Worm (Caenorhabditis elegans) whole organism, young adult: ENCODE measurements around the gene Y38F1A.4.

Experiments
- B0019.2 ChIP-seq: fragments of 200-800 bp; sonication (Bioruptor generic); conservative IDR thresholded peaks from 2 replicates; pipeline ENCODE4 v1.3.6; 2022; ENCODE audit warnings: missing genetic modification reagents, missing genetic modification characterization, missing compliant biosample characterization
- B0336.3 ChIP-seq: fragments of 200-800 bp; sonication (Bioruptor generic); IDR thresholded peaks from 2 replicates; pipeline ENCODE4 v1.3.6; 2022; ENCODE audit warnings: missing genetic modification characterization, missing compliant biosample characterization
- D2030.7 ChIP-seq: fragments of 200-800 bp; sonication (Bioruptor generic); IDR thresholded peaks from 2 replicates; pipeline ENCODE4 v1.3.6; 2022; ENCODE audit warnings: missing genetic modification reagents, missing genetic modification characterization, missing compliant biosample characterization
- F10E7.11 ChIP-seq: sonication (generic microtip); optimal IDR thresholded peaks from 2 replicates; lab custom pipeline; 2017; ENCODE audit warnings: mild to moderate bottlenecking, missing genetic modification characterization, moderate library complexity, missing compliant biosample characterization
- F39B2.1 ChIP-seq: fragments of 200-800 bp; sonication (Bioruptor generic); IDR thresholded peaks from 2 replicates; pipeline ENCODE4 v1.3.6; 2022; ENCODE audit warnings: missing genetic modification reagents, missing genetic modification characterization, missing compliant biosample characterization
- F49E8.2 ChIP-seq: sonication (generic microtip); optimal IDR thresholded peaks from 3 replicates; lab custom pipeline; 2017; ENCODE audit warnings: missing genetic modification characterization, mild to moderate bottlenecking, missing compliant biosample characterization, antibody characterized with exemption, moderate library complexity; ENCODE audit not compliant: insufficient read depth
- F57C9.4 ChIP-seq: sonication (generic microtip); optimal IDR thresholded peaks from 2 replicates; lab custom pipeline; 2017; ENCODE audit warnings: mild to moderate bottlenecking, missing genetic modification characterization, missing compliant biosample characterization
- K12H6.12 ChIP-seq: fragments of 200-800 bp; sonication (Bioruptor generic); optimal IDR thresholded peaks from 2 replicates; lab custom pipeline; 2018; ENCODE audit warnings: mild to moderate bottlenecking, missing genetic modification characterization, missing compliant biosample characterization
- Y53F4B.3 ChIP-seq: fragments of 200-800 bp; sonication (Bioruptor generic); IDR thresholded peaks from 2 replicates; pipeline ENCODE4 v1.3.6; 2022; ENCODE audit warnings: missing genetic modification reagents, missing genetic modification characterization, missing compliant biosample characterization
- Y79H2A.3 ChIP-seq: fragments of 200-800 bp; sonication (Bioruptor generic); conservative IDR thresholded peaks from 2 replicates; pipeline ENCODE4 v1.3.6; 2022; ENCODE audit warnings: missing genetic modification reagents, missing genetic modification characterization, missing compliant biosample characterization
- Y95B8A.8 ChIP-seq: fragments of 200-800 bp; sonication (Bioruptor generic); IDR thresholded peaks from 2 replicates; pipeline ENCODE4 v1.3.6; 2022; ENCODE audit warnings: missing genetic modification reagents, missing genetic modification characterization, missing compliant biosample characterization
- akir-1 ChIP-seq: fragments of 200-800 bp; sonication (Bioruptor generic); optimal IDR thresholded peaks from 2 replicates; lab custom pipeline; 2018; ENCODE audit warnings: mild to moderate bottlenecking, missing genetic modification characterization, moderate library complexity, missing compliant biosample characterization
- aptf-2 ChIP-seq: fragments of 200-800 bp; sonication (Bioruptor generic); conservative IDR thresholded peaks from 2 replicates; pipeline ENCODE4 v1.3.6; 2022; ENCODE audit warnings: missing genetic modification reagents, missing genetic modification characterization, missing compliant biosample characterization
- bed-1 ChIP-seq: fragments of 200-800 bp; sonication (Bioruptor generic); IDR thresholded peaks from 2 replicates; pipeline ENCODE4 v1.3.6; 2022; ENCODE audit warnings: missing genetic modification reagents, missing genetic modification characterization, missing compliant biosample characterization
- bed-2 ChIP-seq: fragments of 200-800 bp; sonication (Bioruptor generic); IDR thresholded peaks from 2 replicates; pipeline ENCODE4 v1.3.6; 2022; ENCODE audit warnings: missing genetic modification reagents, missing genetic modification characterization, missing compliant biosample characterization
- ceh-40 ChIP-seq: fragments of 200-800 bp; sonication (Bioruptor generic); IDR thresholded peaks from 2 replicates; pipeline ENCODE4 v1.3.6; 2022; ENCODE audit warnings: missing genetic modification characterization, missing compliant biosample characterization
- ceh-79 ChIP-seq: sonication (generic microtip); optimal IDR thresholded peaks from 2 replicates; lab custom pipeline; 2017; ENCODE audit warnings: mild to moderate bottlenecking, missing genetic modification characterization, missing compliant biosample characterization
- chd-7 ChIP-seq: sonication (generic microtip); optimal IDR thresholded peaks from 2 replicates; lab custom pipeline; 2016; ENCODE audit warnings: mild to moderate bottlenecking, missing genetic modification characterization, moderate library complexity, missing compliant biosample characterization
- die-1 ChIP-seq: sonication (generic microtip); optimal IDR thresholded peaks from 2 replicates; lab custom pipeline; 2016; ENCODE audit warnings: missing genotype, mild to moderate bottlenecking, missing genetic modification characterization, missing compliant biosample characterization
- dpl-1 ChIP-seq: fragments of 150-350 bp; optimal IDR thresholded peaks from 2 replicates; lab custom pipeline; 2014; ENCODE audit warnings: missing biosample characterization, missing genetic modification reagents, missing genetic modification characterization
- him-1 ChIP-seq: sonication (generic microtip); optimal IDR thresholded peaks from 2 replicates; lab custom pipeline; 2016; ENCODE audit warnings: missing genotype, missing genetic modification reagents, missing genetic modification characterization, missing compliant biosample characterization
- hlh-26 ChIP-seq: fragments of 200-800 bp; sonication (Bioruptor generic); conservative IDR thresholded peaks from 2 replicates; pipeline ENCODE4 v1.3.6; 2022; ENCODE audit warnings: missing genetic modification reagents, missing genetic modification characterization, missing compliant biosample characterization
- hsf-1 ChIP-seq: fragments of 200-800 bp; sonication (Bioruptor generic); IDR thresholded peaks from 2 replicates; pipeline ENCODE4 v1.3.6; 2022; ENCODE audit warnings: missing genetic modification reagents, missing genetic modification characterization, missing compliant biosample characterization
- let-607 ChIP-seq, 2 experiments: fragments of 200-800 bp in 1 of 2; sonication (Bioruptor generic) in 1 of 2; sonication (generic microtip) in 1 of 2; optimal IDR thresholded peaks; 2 replicates each; lab custom pipeline; 2016 to 2018; ENCODE audit warnings: mild to moderate bottlenecking in 2 of 2, missing compliant biosample characterization in 2 of 2, missing genetic modification characterization in 2 of 2, moderate library complexity in 2 of 2, missing genotype in 1 of 2
- lin-26 ChIP-seq: fragments of 200-800 bp; sonication (Bioruptor generic); IDR thresholded peaks from 2 replicates; pipeline ENCODE4 v1.3.6; 2022; ENCODE audit warnings: missing genetic modification reagents, missing genetic modification characterization, missing compliant biosample characterization
- lin-35 ChIP-seq, 3 experiments: fragments of 150-350 bp in 2 of 3; sonication (generic microtip) in 1 of 3; optimal IDR thresholded peaks; 2 replicates each; lab custom pipeline; 2014 to 2018; ENCODE audit warnings: missing biosample characterization in 3 of 3, missing genetic modification characterization in 3 of 3, missing genetic modification reagents in 3 of 3
- lir-1 ChIP-seq: fragments of 200-800 bp; sonication (Bioruptor generic); conservative IDR thresholded peaks from 2 replicates; pipeline ENCODE4 v1.3.6; 2022; ENCODE audit warnings: missing genetic modification reagents, missing genetic modification characterization, missing compliant biosample characterization
- madf-6 ChIP-seq: fragments of 200-800 bp; sonication (Bioruptor generic); IDR thresholded peaks from 2 replicates; pipeline ENCODE4 v1.3.6; 2022; ENCODE audit warnings: missing genetic modification reagents, missing genetic modification characterization, missing compliant biosample characterization
- mes-4 ChIP-seq: sonication (generic microtip); optimal IDR thresholded peaks from 2 replicates; lab custom pipeline; 2016; ENCODE audit warnings: missing genotype, missing genetic modification characterization, missing compliant biosample characterization
- nhr-80 ChIP-seq: sonication (generic microtip); optimal IDR thresholded peaks from 2 replicates; lab custom pipeline; 2016; ENCODE audit warnings: missing genetic modification characterization, missing compliant biosample characterization
- pbrm-1 ChIP-seq: fragments of 200-800 bp; sonication (Bioruptor generic); IDR thresholded peaks from 2 replicates; pipeline ENCODE4 v1.3.6; 2022; ENCODE audit warnings: missing genetic modification reagents, missing genetic modification characterization, missing compliant biosample characterization
- rpc-1 ChIP-seq, 2 experiments: fragments of 150-350 bp in 1 of 2; sonication (generic microtip) in 1 of 2; optimal IDR thresholded peaks; 2 replicates each; lab custom pipeline; 2014 to 2018; ENCODE audit warnings: missing biosample characterization in 1 of 2, missing genetic modification characterization in 1 of 2, missing genetic modification reagents in 1 of 2, missing genotype in 1 of 2
- sdz-38 ChIP-seq: sonication (generic microtip); optimal IDR thresholded peaks from 2 replicates; lab custom pipeline; 2016; ENCODE audit warnings: missing genotype, missing genetic modification characterization, missing compliant biosample characterization
- snpc-3.4 ChIP-seq: sonication (generic microtip); optimal IDR thresholded peaks from 2 replicates; lab custom pipeline; 2017; ENCODE audit warnings: missing genetic modification characterization, mild to moderate bottlenecking, missing compliant biosample characterization, antibody characterized with exemption, moderate library complexity, missing genotype, missing genetic modification reagents
- somi-1 ChIP-seq: fragments of 200-800 bp; sonication (Bioruptor generic); optimal IDR thresholded peaks from 2 replicates; lab custom pipeline; 2018; ENCODE audit warnings: mild to moderate bottlenecking, missing genetic modification characterization, missing compliant biosample characterization
- sptf-2 ChIP-seq: fragments of 200-800 bp; sonication (Bioruptor generic); optimal IDR thresholded peaks from 2 replicates; lab custom pipeline; 2018; ENCODE audit warnings: mild to moderate bottlenecking, missing genetic modification characterization, missing compliant biosample characterization
- tlf-1 ChIP-seq: fragments of 200-800 bp; sonication (Bioruptor generic); optimal IDR thresholded peaks from 2 replicates; lab custom pipeline; 2018; ENCODE audit warnings: mild to moderate bottlenecking, missing genetic modification characterization, missing compliant biosample characterization
- unc-62 ChIP-seq: fragments of 150-350 bp; optimal IDR thresholded peaks from 2 replicates; lab custom pipeline; 2014; ENCODE audit warnings: missing biosample characterization, missing genetic modification reagents, missing genetic modification characterization
- ztf-25 ChIP-seq: fragments of 200-800 bp; sonication (Bioruptor generic); IDR thresholded peaks from 2 replicates; pipeline ENCODE4 v1.3.6; 2022; ENCODE audit warnings: missing genetic modification reagents, missing genetic modification characterization, missing compliant biosample characterization

The Y38F1A.4 gene

DNA sequence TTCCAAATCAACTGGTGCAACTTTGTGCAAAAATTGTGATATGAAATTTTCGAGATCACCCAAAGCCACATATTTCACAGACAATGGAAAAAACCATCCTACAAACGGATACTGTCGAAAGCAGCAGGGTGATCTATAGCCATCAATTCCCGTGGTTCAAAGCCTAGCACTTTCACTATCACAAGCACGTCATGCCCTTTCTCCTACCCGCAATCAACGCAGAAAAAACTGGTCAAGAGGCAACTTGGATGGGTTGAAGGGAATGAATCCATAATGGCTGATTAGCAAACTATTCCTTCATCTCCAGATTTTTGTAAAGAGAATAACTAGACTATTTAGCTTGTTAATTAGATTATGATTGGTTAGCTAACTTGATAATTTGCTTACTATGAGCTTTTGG lies 7.8 kb downstream of the Y38F1A.4 start:
- TF ChIP-seq sptf-2 (GFP tag; lab: Kevin White, UChicago): no peak
- TF ChIP-seq B0336.3 (GFP tag; lab: Robert Waterston, UW): no peak
- no peak for TF ChIP-seq hsf-1
- TF ChIP-seq B0019.2 (GFP tag; lab: Robert Waterston, UW): no peak
- TF ChIP-seq him-1: no peak
- TF ChIP-seq unc-62 (GFP tag; lab: Kevin White, UChicago): no peak
- no peak for TF ChIP-seq nhr-80 (tag; lab: Kevin White, UChicago)
- TF ChIP-seq Y79H2A.3: no peak
- no peak for TF ChIP-seq F49E8.2
- no peak for TF ChIP-seq mes-4 (tag; lab: Kevin White, UChicago)
- no peak for TF ChIP-seq snpc-3.4
- TF ChIP-seq bed-2 (GFP tag; lab: Robert Waterston, UW): no peak

DNA sequence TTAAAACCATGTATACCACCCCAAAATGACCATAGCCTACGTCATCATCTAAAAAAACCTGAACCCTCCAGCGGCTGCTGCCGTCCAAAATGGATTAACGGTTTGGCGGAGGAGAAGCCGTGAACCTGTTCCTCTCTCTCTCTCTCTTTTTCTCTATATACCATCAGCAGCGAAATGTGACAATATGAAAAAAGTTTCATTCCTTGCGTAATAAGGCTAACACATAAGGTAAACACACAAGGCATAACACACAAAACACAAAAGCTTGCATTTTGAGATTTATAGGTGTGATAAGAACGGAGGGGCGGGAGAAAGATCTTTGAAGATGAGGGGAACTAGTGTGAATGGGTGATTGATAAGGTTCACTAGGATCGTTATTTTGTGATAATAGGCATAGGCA lies 8.2 kb downstream of the Y38F1A.4 start:
- no peak for TF ChIP-seq ceh-79 (tag; lab: Kevin White, UChicago)
- TF ChIP-seq ztf-25: no peak
- TF ChIP-seq Y53F4B.3 (GFP tag; lab: Robert Waterston, UW): no peak
- no peak for TF ChIP-seq Y79H2A.3
- TF ChIP-seq F57C9.4: no peak
- no peak for TF ChIP-seq bed-1 (GFP tag; lab: Robert Waterston, UW)
- TF ChIP-seq lin-35 (GFP tag; optimal IDR thresholded peaks at IDR 0.05; lab: Kevin White, UChicago): no peak
- no peak for TF ChIP-seq aptf-2 (GFP tag; lab: Robert Waterston, UW)
- no peak for TF ChIP-seq dpl-1 (GFP tag; lab: Kevin White, UChicago)
- no peak for TF ChIP-seq mes-4 (tag; lab: Kevin White, UChicago)
- TF ChIP-seq hsf-1: no peak
- no peak for TF ChIP-seq somi-1 (GFP tag; lab: Kevin White, UChicago)
- no peak for TF ChIP-seq Y95B8A.8
- no peak for TF ChIP-seq ceh-40 (GFP tag; lab: Robert Waterston, UW)
- no peak for TF ChIP-seq lin-26 (GFP tag; lab: Robert Waterston, UW)
- TF ChIP-seq die-1: no peak
- TF ChIP-seq chd-7: no peak
- TF ChIP-seq rpc-1 (optimal IDR thresholded peaks at IDR 0.05; lab: Kevin White, UChicago): no peak
- TF ChIP-seq rpc-1 (tag; optimal IDR thresholded peaks at IDR 0.05; lab: Kevin White, UChicago): no peak
- TF ChIP-seq let-607 (tag; optimal IDR thresholded peaks at IDR 0.05; lab: Kevin White, UChicago): no peak

DNA sequence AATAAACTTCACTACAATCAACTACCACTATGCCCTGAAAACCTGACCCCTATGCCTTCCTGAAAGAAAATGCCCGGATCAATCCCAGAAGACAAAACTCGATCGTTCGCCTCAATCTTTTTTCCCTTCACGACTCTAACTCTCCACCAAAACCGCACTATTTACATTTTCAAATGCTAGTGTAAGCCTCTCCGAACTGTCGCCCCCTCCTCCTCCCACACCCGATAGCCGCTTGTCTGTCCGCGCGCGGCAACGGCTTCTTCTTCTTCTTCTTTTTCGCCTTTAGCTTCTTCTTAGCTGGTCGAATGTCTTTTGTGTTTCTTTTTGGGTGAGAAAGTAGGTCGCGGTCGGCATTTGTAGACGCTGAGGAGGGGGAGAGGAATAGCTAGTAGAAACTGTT lies 9.3 kb downstream of the Y38F1A.4 start:
- TF ChIP-seq lir-1 (no peak), bed-2 (GFP tag; lab: Robert Waterston, UW) (no peak), F10E7.11 (tag; lab: Kevin White, UChicago) (no peak), pbrm-1 (GFP tag; lab: Robert Waterston, UW) (no peak), sdz-38 (tag; lab: Kevin White, UChicago) (no peak), madf-6 (no peak), F39B2.1 (GFP tag; lab: Robert Waterston, UW) (no peak), D2030.7 (GFP tag; lab: Robert Waterston, UW) (no peak), tlf-1 (no peak), akir-1 (no peak), K12H6.12 (tag; lab: Kevin White, UChicago) (no peak), hlh-26 (GFP tag; lab: Robert Waterston, UW) (no peak)
- TF ChIP-seq, all 124 proteins: peak for 0
